Worm (Caenorhabditis elegans): Measurements from ENCODE around the gene F36G3.1.

DNA sequence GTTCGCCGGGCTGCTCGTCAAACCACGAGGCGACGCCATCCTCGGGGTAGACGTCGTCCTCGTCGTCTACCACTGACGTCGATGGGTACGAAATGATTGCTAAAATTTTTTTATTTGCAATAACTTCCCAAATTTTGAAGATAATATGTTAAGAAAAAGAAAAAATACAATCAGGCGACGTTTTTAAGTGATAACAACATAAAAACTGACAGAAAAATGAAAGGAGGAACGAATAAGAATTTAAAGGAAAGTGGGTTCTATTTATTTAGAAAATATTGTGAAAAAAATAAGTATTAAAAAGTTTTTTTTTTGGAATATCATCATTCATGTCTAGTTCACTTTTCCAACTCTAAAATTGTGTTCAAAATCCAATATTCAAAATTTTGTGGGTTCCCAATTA lies 33.2 kb upstream of the F36G3.1 start, which contains the start of gene dpy-22:
- TF ChIP-seq mdt-29 (GFP tag; IDR thresholded peaks at IDR 0.05) (no peak), nhr-102 (tag; optimal IDR thresholded peaks at IDR 0.05) (no peak), D1046.2 (GFP tag; IDR thresholded peaks at IDR 0.05) (no peak), vab-7 (GFP tag; IDR thresholded peaks at IDR 0.05) (no peak), nhr-11 (tag; optimal IDR thresholded peaks at IDR 0.05) (no peak)

Data from whole organism, L4 larva.